Worm (Caenorhabditis elegans): ENCODE results near the gene nep-13.

- no peak for TF ChIP-seq ceh-22 (tag; optimal IDR thresholded peaks at IDR 0.05)
- no peak for TF ChIP-seq lin-11 (tag; optimal IDR thresholded peaks at IDR 0.05)
- TF ChIP-seq C08G9.2 (tag; optimal IDR thresholded peaks at IDR 0.05) = no peak
- TF ChIP-seq pqm-1 (tag; optimal IDR thresholded peaks at IDR 0.05) = no peak
- TF ChIP-seq unc-55 (GFP tag; optimal IDR thresholded peaks at IDR 0.05) = no peak
- TF ChIP-seq T23F11.4 (GFP tag; optimal IDR thresholded peaks at IDR 0.05) = no peak
Observed at ce11 chrII:3277686-3278085, 4.8 kb upstream of the nep-13 start, which contains the start of gene F02E11.4.
